Fruit fly (Drosophila melanogaster) whole organism, prepupa: ENCODE data around the gene Best3.

Experiments used
- Blimp-1 ChIP-seq: fragments of 200-800 bp; sonication (Bioruptor generic); optimal IDR thresholded peaks from 3 replicates; lab custom pipeline; 2017; ENCODE audit warnings: missing biosample characterization, missing genetic modification characterization, mild to moderate bottlenecking, moderate library complexity, missing genetic modification reagents
- CG10631 ChIP-seq: fragments of 200-800 bp; sonication (Bioruptor generic); optimal IDR thresholded peaks from 2 replicates; lab custom pipeline; 2016; ENCODE audit warnings: missing biosample characterization, missing genetic modification characterization
- CG10669 ChIP-seq: fragments of 200-800 bp; sonication (Bioruptor generic); optimal IDR thresholded peaks from 3 replicates; lab custom pipeline; 2018; ENCODE audit warnings: missing biosample characterization, mild to moderate bottlenecking, missing genetic modification characterization, moderate library complexity
- CG11294 ChIP-seq: fragments of 200-800 bp; sonication (Bioruptor generic); IDR thresholded peaks from 2 replicates; pipeline ENCODE4 v1.3.6; 2022; ENCODE audit warnings: missing biosample characterization, missing genetic modification characterization
- CG11762 ChIP-seq: fragments of 200-800 bp; sonication (Bioruptor generic); optimal IDR thresholded peaks from 3 replicates; lab custom pipeline; 2016; ENCODE audit warnings: missing biosample characterization, missing genetic modification characterization; ENCODE audit not compliant: insufficient read depth
- CG11902 ChIP-seq: fragments of 200-800 bp; sonication (Bioruptor generic); optimal IDR thresholded peaks from 3 replicates; lab custom pipeline; 2016; ENCODE audit warnings: missing biosample characterization, missing genetic modification characterization
- CG15336 ChIP-seq: fragments of 200-800 bp; sonication (Bioruptor generic); IDR thresholded peaks from 2 replicates; pipeline ENCODE4 v1.3.6; 2022; ENCODE audit warnings: missing biosample characterization, missing genetic modification characterization
- CG16779 ChIP-seq: fragments of 200-800 bp; sonication (Bioruptor generic); optimal IDR thresholded peaks from 3 replicates; lab custom pipeline; 2017; ENCODE audit warnings: missing biosample characterization, mild to moderate bottlenecking, missing genetic modification characterization
- CG3032 ChIP-seq: fragments of 200-800 bp; optimal IDR thresholded peaks from 2 replicates; lab custom pipeline; 2019; ENCODE audit warnings: missing biosample characterization, mild to moderate bottlenecking, missing genetic modification characterization, moderate library complexity
- CG31627 ChIP-seq: fragments of 200-800 bp; sonication (Bioruptor generic); optimal IDR thresholded peaks from 3 replicates; lab custom pipeline; 2016; ENCODE audit warnings: missing biosample characterization, missing genetic modification characterization
- CG32006 ChIP-seq: fragments of 200-800 bp; sonication (Bioruptor generic); optimal IDR thresholded peaks from 3 replicates; lab custom pipeline; 2017; ENCODE audit warnings: missing biosample characterization, mild to moderate bottlenecking, missing genetic modification characterization
- CG34406 ChIP-seq: fragments of 200-800 bp; sonication (Bioruptor generic); optimal IDR thresholded peaks from 3 replicates; lab custom pipeline; 2016; ENCODE audit warnings: missing biosample characterization, missing genetic modification characterization
- CG3919 ChIP-seq: fragments of 200-800 bp; sonication (Bioruptor generic); optimal IDR thresholded peaks from 3 replicates; lab custom pipeline; 2016; ENCODE audit warnings: missing biosample characterization, missing genetic modification characterization
- CG4318 ChIP-seq: fragments of 200-800 bp; sonication (Bioruptor generic); optimal IDR thresholded peaks from 3 replicates; lab custom pipeline; 2017; ENCODE audit warnings: missing biosample characterization, mild to moderate bottlenecking, missing genetic modification characterization
- CG6276 ChIP-seq: fragments of 200-800 bp; sonication (Bioruptor generic); optimal IDR thresholded peaks from 2 replicates; lab custom pipeline; 2017; ENCODE audit warnings: missing biosample characterization, mild to moderate bottlenecking, missing genetic modification characterization
- CG6792 ChIP-seq: fragments of 200-800 bp; sonication (Bioruptor generic); optimal IDR thresholded peaks from 3 replicates; lab custom pipeline; 2016; ENCODE audit warnings: missing biosample characterization, missing genetic modification characterization
- CG6808 ChIP-seq: fragments of 200-800 bp; sonication (Bioruptor generic); optimal IDR thresholded peaks from 3 replicates; lab custom pipeline; 2017; ENCODE audit warnings: missing biosample characterization, missing genetic modification characterization, mild to moderate bottlenecking, moderate library complexity, missing genetic modification reagents
- CG8119 ChIP-seq: fragments of 200-800 bp; sonication (Bioruptor generic); IDR thresholded peaks from 3 replicates; pipeline ENCODE4 v1.3.6; 2022; ENCODE audit warnings: missing biosample characterization, missing genetic modification characterization
- CG8319 ChIP-seq: fragments of 200-800 bp; sonication (Bioruptor generic); optimal IDR thresholded peaks from 3 replicates; lab custom pipeline; 2016; ENCODE audit warnings: missing biosample characterization, missing genetic modification characterization
- CG8632 ChIP-seq: fragments of 200-800 bp; sonication (Bioruptor generic); optimal IDR thresholded peaks from 3 replicates; lab custom pipeline; 2016; ENCODE audit warnings: missing biosample characterization, missing genetic modification characterization
- Eip75B ChIP-seq: fragments of 200-800 bp; sonication (Bioruptor generic); optimal IDR thresholded peaks from 3 replicates; lab custom pipeline; 2016; ENCODE audit warnings: missing biosample characterization, missing genetic modification characterization
- Eip93F ChIP-seq: fragments of 200-800 bp; sonication (Bioruptor generic); optimal IDR thresholded peaks from 2 replicates; lab custom pipeline; 2016; ENCODE audit warnings: missing biosample characterization, mild to moderate bottlenecking, missing genetic modification characterization
- Ets21C ChIP-seq: fragments of 200-800 bp; sonication (Bioruptor generic); optimal IDR thresholded peaks from 3 replicates; lab custom pipeline; 2016; ENCODE audit warnings: missing biosample characterization, missing genetic modification characterization
- Ets96B ChIP-seq: fragments of 200-800 bp; optimal IDR thresholded peaks from 2 replicates; lab custom pipeline; 2019; ENCODE audit warnings: missing biosample characterization, mild to moderate bottlenecking, missing genetic modification characterization, moderate library complexity
- Hr4 ChIP-seq: fragments of 200-800 bp; sonication (Bioruptor generic); optimal IDR thresholded peaks from 3 replicates; lab custom pipeline; 2016; ENCODE audit warnings: missing biosample characterization, missing genetic modification characterization
- Met ChIP-seq: fragments of 200-800 bp; sonication (Bioruptor generic); optimal IDR thresholded peaks from 3 replicates; lab custom pipeline; 2016; ENCODE audit warnings: missing biosample characterization, missing genetic modification characterization
- OdsH ChIP-seq: fragments of 200-800 bp; sonication (Bioruptor generic); optimal IDR thresholded peaks from 3 replicates; lab custom pipeline; 2016; ENCODE audit warnings: missing biosample characterization, missing genetic modification characterization
- Sox102F ChIP-seq: fragments of 200-800 bp; sonication (Bioruptor generic); optimal IDR thresholded peaks from 2 replicates; lab custom pipeline; 2016; ENCODE audit warnings: missing biosample characterization, mild to moderate bottlenecking, missing genetic modification characterization
- Sox14 ChIP-seq: fragments of 200-800 bp; sonication (Bioruptor generic); optimal IDR thresholded peaks from 3 replicates; lab custom pipeline; 2016; ENCODE audit warnings: missing biosample characterization, missing genetic modification characterization
- Sox15 ChIP-seq: fragments of 200-800 bp; sonication (Bioruptor generic); optimal IDR thresholded peaks from 3 replicates; lab custom pipeline; 2016; ENCODE audit warnings: missing biosample characterization, missing genetic modification characterization
- achi ChIP-seq: fragments of 200-800 bp; sonication (Bioruptor generic); optimal IDR thresholded peaks from 3 replicates; lab custom pipeline; 2016; ENCODE audit warnings: missing biosample characterization, missing genetic modification characterization
- acj6 ChIP-seq: fragments of 200-800 bp; sonication (Bioruptor generic); optimal IDR thresholded peaks from 3 replicates; lab custom pipeline; 2016; ENCODE audit warnings: missing biosample characterization, missing genetic modification characterization
- cyc ChIP-seq: fragments of 200-800 bp; sonication (Bioruptor generic); optimal IDR thresholded peaks from 3 replicates; lab custom pipeline; 2016; ENCODE audit warnings: missing biosample characterization, missing genetic modification characterization
- dac ChIP-seq: fragments of 200-800 bp; sonication (Bioruptor generic); optimal IDR thresholded peaks from 2 replicates; lab custom pipeline; 2017; ENCODE audit warnings: missing biosample characterization, mild to moderate bottlenecking, missing genetic modification characterization
- dsx ChIP-seq: fragments of 200-800 bp; optimal IDR thresholded peaks from 3 replicates; lab custom pipeline; 2019; ENCODE audit warnings: missing biosample characterization, mild to moderate bottlenecking, missing genetic modification characterization, moderate library complexity; ENCODE audit not compliant: poor library complexity, severe bottlenecking
- eg ChIP-seq: fragments of 200-800 bp; sonication (Bioruptor generic); IDR thresholded peaks from 3 replicates; pipeline ENCODE4 v1.3.6; 2022; ENCODE audit warnings: missing biosample characterization, missing genetic modification characterization
- esn ChIP-seq: fragments of 200-800 bp; sonication (Bioruptor generic); optimal IDR thresholded peaks from 2 replicates; lab custom pipeline; 2016; ENCODE audit warnings: missing biosample characterization, mild to moderate bottlenecking, missing genetic modification characterization, moderate library complexity
- fd59A ChIP-seq: fragments of 200-800 bp; sonication (Bioruptor generic); optimal IDR thresholded peaks from 2 replicates; lab custom pipeline; 2017; ENCODE audit warnings: missing biosample characterization, mild to moderate bottlenecking, missing genetic modification characterization, missing genetic modification reagents
- fd85E ChIP-seq: fragments of 200-800 bp; sonication (Bioruptor generic); optimal IDR thresholded peaks from 3 replicates; lab custom pipeline; 2016; ENCODE audit warnings: missing biosample characterization, missing genetic modification characterization
- fkh ChIP-seq: fragments of 200-800 bp; sonication (Bioruptor generic); optimal IDR thresholded peaks from 3 replicates; lab custom pipeline; 2017; ENCODE audit warnings: missing biosample characterization, mild to moderate bottlenecking, missing genetic modification characterization, moderate library complexity
- lz ChIP-seq: fragments of 200-800 bp; sonication (Bioruptor generic); optimal IDR thresholded peaks from 3 replicates; lab custom pipeline; 2016; ENCODE audit warnings: missing biosample characterization, missing genetic modification characterization
- net ChIP-seq: fragments of 200-800 bp; sonication (Bioruptor generic); optimal IDR thresholded peaks from 3 replicates; lab custom pipeline; 2016; ENCODE audit warnings: missing biosample characterization, missing genetic modification characterization
- salr ChIP-seq, 2 experiments: fragments of 200-800 bp; sonication (Bioruptor generic); optimal IDR thresholded peaks; 3 replicates each; lab custom pipeline; 2016 to 2018; ENCODE audit warnings: missing biosample characterization in 2 of 2, missing genetic modification characterization in 2 of 2, mild to moderate bottlenecking in 1 of 2
- spab ChIP-seq: fragments of 200-800 bp; sonication (Bioruptor generic); optimal IDR thresholded peaks from 2 replicates; lab custom pipeline; 2017; ENCODE audit warnings: missing biosample characterization, mild to moderate bottlenecking, missing genetic modification characterization, missing genetic modification reagents
- ss ChIP-seq, 2 experiments: fragments of 200-800 bp; sonication (Bioruptor generic); optimal IDR thresholded peaks; 2 replicates in 1 of 2; 3 replicates in 1 of 2; lab custom pipeline; 2017 to 2018; ENCODE audit warnings: mild to moderate bottlenecking in 2 of 2, missing biosample characterization in 2 of 2, missing genetic modification characterization in 2 of 2, moderate library complexity in 1 of 2
- svp ChIP-seq: fragments of 200-800 bp; sonication (Bioruptor generic); peaks from one replicate; lab custom pipeline; 2016; ENCODE audit warnings: missing biosample characterization, missing genetic modification characterization
- topi ChIP-seq: fragments of 200-800 bp; sonication (Bioruptor generic); optimal IDR thresholded peaks from 3 replicates; lab custom pipeline; 2016; ENCODE audit warnings: missing biosample characterization, missing genetic modification characterization
- vri ChIP-seq: fragments of 200-800 bp; sonication (Bioruptor generic); optimal IDR thresholded peaks from 3 replicates; lab custom pipeline; 2016; ENCODE audit warnings: missing biosample characterization, mild to moderate bottlenecking, missing genetic modification characterization

Best3 gene

dm6 chr3L:15261067-15261506 is 41.5 kb downstream of the Best3 start (continued):
- no peak for TF ChIP-seq fkh (GFP tag; lab: Kevin White, UChicago)
- peak; percentile 87 for TF ChIP-seq CG3919
- peak; percentile 79 for TF ChIP-seq lz (GFP tag; lab: Kevin White, UChicago)
- TF ChIP-seq CG32006 (GFP tag; lab: Kevin White, UChicago), result peak; percentile 89
- TF ChIP-seq esn (GFP tag; lab: Kevin White, UChicago), result peak; percentile 83
- TF ChIP-seq CG8319 (GFP tag; lab: Kevin White, UChicago), result peak; percentile 70
- peak; percentile 91 for TF ChIP-seq OdsH
- TF ChIP-seq CG8632 (GFP tag; lab: Kevin White, UChicago), result peak; percentile 89
- peak; percentile 33 for TF ChIP-seq Eip75B (GFP tag; lab: Kevin White, UChicago)
- TF ChIP-seq CG16779 (tag; lab: Kevin White, UChicago), result peak; percentile 56
- peak; percentile 76 for TF ChIP-seq Sox102F (GFP tag; lab: Kevin White, UChicago)
- TF ChIP-seq dsx, result peak; percentile 86
- peak; percentile 39 for TF ChIP-seq fd85E
- TF ChIP-seq Blimp-1 (GFP tag; lab: Kevin White, UChicago), result peak; percentile 78
- peak; percentile 83 for TF ChIP-seq Met
- peak; percentile 93 for TF ChIP-seq CG8119 (GFP tag; lab: Robert Waterston, UW)
- peak; percentile 56 for TF ChIP-seq Ets21C (GFP tag; lab: Kevin White, UChicago)
- peak; percentile 82 for TF ChIP-seq CG6792 (GFP tag; lab: Kevin White, UChicago)
- peak; percentile 85 for TF ChIP-seq Sox15 (GFP tag; lab: Kevin White, UChicago)
- TF ChIP-seq achi (GFP tag; lab: Kevin White, UChicago), result peak; percentile 89
- peak; percentile 86 for TF ChIP-seq CG11902 (GFP tag; lab: Kevin White, UChicago)
- peak; percentile 36 to 69 for TF ChIP-seq salr (GFP tag; optimal IDR thresholded peaks at IDR 0.05; lab: Kevin White, UChicago)
- peak; percentile 50 for TF ChIP-seq dac
- TF ChIP-seq Ets96B (tag; lab: Kevin White, UChicago), result peak; percentile 91
- peak; percentile 74 for TF ChIP-seq Eip93F (GFP tag; lab: Kevin White, UChicago)
- TF ChIP-seq fd59A, result peak; percentile 89
- TF ChIP-seq vri, result peak; percentile 52
- peak; percentile 75 for TF ChIP-seq spab
- TF ChIP-seq CG3032 (tag; lab: Kevin White, UChicago), result peak; percentile 91
- peak; percentile 77 for TF ChIP-seq CG31627 (GFP tag; lab: Kevin White, UChicago)
- TF ChIP-seq CG6276, result peak; percentile 75
- TF ChIP-seq CG11294 (GFP tag; lab: Robert Waterston, UW), result peak; percentile 50; the same call in 1 of the 2 replicates

- peak; percentile 86 to 93 for TF ChIP-seq salr (GFP tag; optimal IDR thresholded peaks at IDR 0.05; lab: Kevin White, UChicago)
- TF ChIP-seq CG10669 (GFP tag; lab: Kevin White, UChicago), result peak; percentile 94
- TF ChIP-seq net (GFP tag; lab: Kevin White, UChicago), result peak; percentile 94
- TF ChIP-seq svp (GFP tag; lab: Kevin White, UChicago), result peak; percentile 98
- peak; percentile 94 for TF ChIP-seq CG6808
- TF ChIP-seq CG8119 (GFP tag; lab: Robert Waterston, UW), result peak; percentile 95
- TF ChIP-seq Sox14 (GFP tag; lab: Kevin White, UChicago), result peak; percentile 97
- TF ChIP-seq Ets96B (tag; lab: Kevin White, UChicago), result peak; percentile 96
- peak; percentile 97 for TF ChIP-seq topi
- TF ChIP-seq Hr4 (GFP tag; lab: Kevin White, UChicago), result peak; percentile 93
- peak; percentile 96 for TF ChIP-seq CG15336 (GFP tag; lab: Robert Waterston, UW)
- peak; percentile 94 for TF ChIP-seq fd59A
- peak; percentile 96 for TF ChIP-seq acj6 (GFP tag; lab: Kevin White, UChicago)
- TF ChIP-seq dac, result peak; percentile 86
- peak; percentile 90 for TF ChIP-seq CG8319 (GFP tag; lab: Kevin White, UChicago)
- peak; percentile 95 for TF ChIP-seq lz (GFP tag; lab: Kevin White, UChicago)
- TF ChIP-seq CG4318 (GFP tag; lab: Kevin White, UChicago), result peak; percentile 91
- peak; percentile 89 for TF ChIP-seq CG6276
- TF ChIP-seq dsx, result peak; percentile 94
- peak; percentile 91 for TF ChIP-seq fd85E
- TF ChIP-seq cyc (GFP tag; lab: Kevin White, UChicago), result peak; percentile 94
- TF ChIP-seq Ets21C (GFP tag; lab: Kevin White, UChicago), result peak; percentile 90
- peak; percentile 95 for TF ChIP-seq eg
- TF ChIP-seq Met, result peak; percentile 97
- TF ChIP-seq CG10631, result peak; percentile 97
- TF ChIP-seq CG6792 (GFP tag; lab: Kevin White, UChicago), result peak; percentile 95
- TF ChIP-seq ss (GFP tag; optimal IDR thresholded peaks at IDR 0.05; lab: Kevin White, UChicago), result peak; percentile 94 to 95
- peak; percentile 95 for TF ChIP-seq vri
- peak; percentile 96 for TF ChIP-seq OdsH
- peak; percentile 95 for TF ChIP-seq CG11762
- peak; percentile 94 for TF ChIP-seq CG34406 (GFP tag; lab: Kevin White, UChicago)
Observed at dm6 chr3L:15260593-15260992, 42.0 kb downstream of the Best3 start.
